Fruit fly (Drosophila melanogaster): ENCODE measurements around the gene Nlp.

Nlp gene

dm6 chr3R:30004648-30005047, at the start of gene Nlp, which contains the start of gene Nph (continued):
- TF ChIP-seq CG14860 (GFP tag; IDR thresholded peaks at IDR 0.05; ENCODE audit: partially characterized antibody) (peak; percentile 81), Dfd (GFP tag; optimal IDR thresholded peaks at IDR 0.05) (no peak), sr (GFP tag; IDR thresholded peaks at IDR 0.05) (no peak), tx (GFP tag; optimal IDR thresholded peaks at IDR 0.05) (no peak), ara (GFP tag; IDR thresholded peaks at IDR 0.05) (no peak), ash1 (GFP tag; optimal IDR thresholded peaks at IDR 0.05) (no peak), chif (GFP tag; optimal IDR thresholded peaks at IDR 0.05) (no peak), sima (GFP tag; optimal IDR thresholded peaks at IDR 0.05) (no peak), gsb (GFP tag; IDR thresholded peaks at IDR 0.05) (no peak), CG6689 (GFP tag; IDR thresholded peaks at IDR 0.05) (no peak), CG12942 (GFP tag; optimal IDR thresholded peaks at IDR 0.05) (no peak), Taf1 (GFP tag; IDR thresholded peaks at IDR 0.05) (no peak), org-1 (GFP tag; optimal IDR thresholded peaks at IDR 0.05) (no peak), Mrtf (GFP tag; IDR thresholded peaks at IDR 0.05) (no peak), HLH3B (GFP tag; IDR thresholded peaks at IDR 0.05) (no peak), seq (GFP tag; IDR thresholded peaks at IDR 0.05) (no peak), fd3F (GFP tag; optimal IDR thresholded peaks at IDR 0.05) (no peak), amos (GFP tag; IDR thresholded peaks at IDR 0.05; ENCODE audit: partially characterized antibody) (peak; percentile 76), Ada2b (GFP tag; IDR thresholded peaks at IDR 0.05) (no peak), sens (GFP tag) (peak; percentile 80), Doc2 (GFP tag; IDR thresholded peaks at IDR 0.05) (no peak), E2f2 (GFP tag; IDR thresholded peaks at IDR 0.05) (peak; percentile 45), CG16863 (GFP tag; optimal IDR thresholded peaks at IDR 0.05) (no peak), sens-2 (GFP tag; IDR thresholded peaks at IDR 0.05) (no peak), HLH54F (GFP tag; optimal IDR thresholded peaks at IDR 0.05) (no peak), CG7987 (GFP tag; optimal IDR thresholded peaks at IDR 0.05) (no peak), tup (GFP tag; optimal IDR thresholded peaks at IDR 0.05) (no peak), CG14441 (GFP tag; IDR thresholded peaks at IDR 0.05) (no peak), CG15073 (GFP tag; optimal IDR thresholded peaks at IDR 0.05) (no peak), CG10462 (GFP tag; optimal IDR thresholded peaks at IDR 0.05) (no peak), hth (optimal IDR thresholded peaks at IDR 0.05) (no peak), CG4820 (GFP tag; optimal IDR thresholded peaks at IDR 0.05) (no peak), Adf1 (GFP tag; IDR thresholded peaks at IDR 0.05) (0 out of 2 replicates have a peak, but pooled peaks have one; percentile 7), chn (GFP tag; optimal IDR thresholded peaks at IDR 0.05) (no peak), cg (GFP tag; optimal IDR thresholded peaks at IDR 0.05) (no peak), emc (GFP tag; optimal IDR thresholded peaks at IDR 0.05) (no peak), CG7928 (GFP tag; optimal IDR thresholded peaks at IDR 0.05) (no peak), Scr (GFP tag; IDR thresholded peaks at IDR 0.05; ENCODE audit: partially characterized antibody) (peak; percentile 90), dimm (GFP tag; IDR thresholded peaks at IDR 0.05) (no peak), sisA (GFP tag; IDR thresholded peaks at IDR 0.05) (no peak), kah (GFP tag; optimal IDR thresholded peaks at IDR 0.05) (peak; percentile 75), nau (GFP tag; optimal IDR thresholded peaks at IDR 0.05) (no peak), CG8944 (GFP tag; optimal IDR thresholded peaks at IDR 0.05) (no peak), CG3281 (GFP tag; optimal IDR thresholded peaks at IDR 0.05) (peak; percentile 39), CG8290 (GFP tag; optimal IDR thresholded peaks at IDR 0.05) (no peak), CG8290 (tag; optimal IDR thresholded peaks at IDR 0.05) (no peak), D19A (tag; optimal IDR thresholded peaks at IDR 0.05) (no peak), repo (GFP tag; optimal IDR thresholded peaks at IDR 0.05) (no peak), Dip3 (GFP tag; optimal IDR thresholded peaks at IDR 0.05) (peak; percentile 15), bowl (GFP tag; IDR thresholded peaks at IDR 0.05) (no peak), Atf-2 (GFP tag; optimal IDR thresholded peaks at IDR 0.05) (no peak), wor (GFP tag; IDR thresholded peaks at IDR 0.05) (no peak), MTF-1 (GFP tag; optimal IDR thresholded peaks at IDR 0.05; ENCODE audit: borderline replicate concordance) (no peak), CG30020 (tag; optimal IDR thresholded peaks at IDR 0.05) (peak; percentile 38)

Data from whole organism, embryonic.